Worm (Caenorhabditis elegans) whole organism, young adult: Measurements from ENCODE around the gene C51E3.10.

ENCODE experiments used
- B0336.3 ChIP-seq: fragments of 200-800 bp; sonication (Bioruptor generic); IDR thresholded peaks from 2 replicates; pipeline ENCODE4 v1.3.6; 2022; ENCODE audit warnings: missing genetic modification characterization, missing compliant biosample characterization
- F57A8.1 ChIP-seq: fragments of 200-800 bp; sonication (Bioruptor generic); optimal IDR thresholded peaks from 2 replicates; lab custom pipeline; 2018; ENCODE audit warnings: mild to moderate bottlenecking, missing genetic modification characterization, moderate library complexity, missing compliant biosample characterization
- F57C9.4 ChIP-seq: sonication (generic microtip); optimal IDR thresholded peaks from 2 replicates; lab custom pipeline; 2017; ENCODE audit warnings: mild to moderate bottlenecking, missing genetic modification characterization, missing compliant biosample characterization
- ama-1 ChIP-seq, 3 experiments: fragments of 150-350 bp in 1 of 3; sonication (generic microtip) in 2 of 3; optimal IDR thresholded peaks; 2 replicates each; lab custom pipeline; 2014 to 2018; ENCODE audit warnings: missing biosample characterization in 2 of 3, missing genetic modification characterization in 2 of 3, missing genetic modification reagents in 2 of 3
- ccch-3 ChIP-seq: fragments of 200-800 bp; sonication (Bioruptor generic); optimal IDR thresholded peaks from 2 replicates; lab custom pipeline; 2018; ENCODE audit warnings: mild to moderate bottlenecking, missing genetic modification characterization, missing compliant biosample characterization
- hlh-26 ChIP-seq: fragments of 200-800 bp; sonication (Bioruptor generic); conservative IDR thresholded peaks from 2 replicates; pipeline ENCODE4 v1.3.6; 2022; ENCODE audit warnings: missing genetic modification reagents, missing genetic modification characterization, missing compliant biosample characterization
- mel-28 ChIP-seq: sonication (generic microtip); optimal IDR thresholded peaks from 2 replicates; lab custom pipeline; 2016; ENCODE audit warnings: borderline replicate concordance, mild to moderate bottlenecking, missing genetic modification characterization, missing compliant biosample characterization
- nhr-120 ChIP-seq: fragments of 200-800 bp; sonication (Bioruptor generic); IDR thresholded peaks from 2 replicates; pipeline ENCODE4 v1.3.6; 2022; ENCODE audit warnings: missing genetic modification characterization, missing compliant biosample characterization
- pha-4 ChIP-seq: fragments of 150-350 bp; sonication (generic microtip); optimal IDR thresholded peaks from 2 replicates; lab custom pipeline; 2014; ENCODE audit warnings: missing biosample characterization, missing genetic modification reagents, missing genetic modification characterization
- unc-62 ChIP-seq: fragments of 150-350 bp; optimal IDR thresholded peaks from 2 replicates; lab custom pipeline; 2014; ENCODE audit warnings: missing biosample characterization, missing genetic modification reagents, missing genetic modification characterization

ce11 chrV:10146787-10147186 is 14.1 kb downstream of the C51E3.10 start:
- TF ChIP-seq hlh-26 (GFP tag; lab: Robert Waterston, UW) (no peak), ccch-3 (GFP tag; lab: Kevin White, UChicago) (no peak), pha-4 (no peak), ama-1 (optimal IDR thresholded peaks at IDR 0.05; lab: Kevin White, UChicago) (no peak), ama-1 (GFP tag; optimal IDR thresholded peaks at IDR 0.05; lab: Kevin White, UChicago) (no peak), nhr-120 (GFP tag; lab: Robert Waterston, UW) (no peak), mel-28 (tag; lab: Kevin White, UChicago) (no peak), F57A8.1 (GFP tag; lab: Kevin White, UChicago) (no peak), F57C9.4 (no peak), B0336.3 (no peak), unc-62 (GFP tag; lab: Kevin White, UChicago) (no peak)
